Fruit fly (Drosophila melanogaster) whole organism, embryonic: ENCODE results near the gene Ir25a.

Experiments
- Antp ChIP-seq: fragments of 200-800 bp; sonication (Bioruptor generic); optimal IDR thresholded peaks from 3 replicates; lab custom pipeline; 2016; ENCODE audit warnings: missing biosample characterization, missing genetic modification characterization
- CG10959 ChIP-seq: fragments of 200-800 bp; sonication (Bioruptor generic); IDR thresholded peaks from 2 replicates; pipeline ENCODE4 v1.3.6; 2022; ENCODE audit warnings: missing biosample characterization, missing genetic modification characterization
- CG14710 ChIP-seq: fragments of 200-800 bp; sonication (Bioruptor generic); optimal IDR thresholded peaks from 3 replicates; lab custom pipeline; 2019; ENCODE audit warnings: missing biosample characterization, mild to moderate bottlenecking, missing genetic modification characterization, moderate library complexity
- CG1529 ChIP-seq: fragments of 200-800 bp; sonication (Bioruptor generic); optimal IDR thresholded peaks from 3 replicates; lab custom pipeline; 2018; ENCODE audit warnings: missing biosample characterization, missing genetic modification characterization
- CG17361 ChIP-seq: fragments of 200-800 bp; sonication (Bioruptor generic); IDR thresholded peaks from 3 replicates; pipeline ENCODE4 v1.3.6; 2022; ENCODE audit warnings: missing biosample characterization, missing genetic modification characterization
- CG17612 ChIP-seq: fragments of 200-800 bp; sonication (Bioruptor generic); IDR thresholded peaks from 2 replicates; pipeline ENCODE4 v1.3.6; 2022; ENCODE audit warnings: missing biosample characterization, missing genetic modification characterization
- CG18262 ChIP-seq: fragments of 200-800 bp; optimal IDR thresholded peaks from 3 replicates; lab custom pipeline; 2019; ENCODE audit warnings: missing biosample characterization, mild to moderate bottlenecking, missing genetic modification characterization, moderate library complexity
- CG31441 ChIP-seq: fragments of 200-800 bp; sonication (Bioruptor generic); IDR thresholded peaks from 2 replicates; pipeline ENCODE4 v1.3.6; 2022; ENCODE audit warnings: missing biosample characterization, missing genetic modification characterization
- CG32532 ChIP-seq: fragments of 200-800 bp; sonication (Bioruptor generic); IDR thresholded peaks from 2 replicates; pipeline ENCODE4 v1.3.6; 2022; ENCODE audit warnings: missing biosample characterization, missing genetic modification characterization
- CG3281 ChIP-seq: fragments of 200-800 bp; sonication (Bioruptor generic); optimal IDR thresholded peaks from 3 replicates; lab custom pipeline; 2017; ENCODE audit warnings: missing biosample characterization, mild to moderate bottlenecking, missing genetic modification characterization
- CG33213 ChIP-seq: fragments of 200-800 bp; sonication (Bioruptor generic); optimal IDR thresholded peaks from 3 replicates; lab custom pipeline; 2016; ENCODE audit warnings: missing biosample characterization, missing genetic modification characterization
- CG3407 ChIP-seq: fragments of 200-800 bp; sonication (Bioruptor generic); optimal IDR thresholded peaks from 2 replicates; lab custom pipeline; 2018; ENCODE audit warnings: missing biosample characterization, mild to moderate bottlenecking, missing genetic modification characterization
- CG34376 ChIP-seq: fragments of 200-800 bp; sonication (Bioruptor generic); optimal IDR thresholded peaks from 2 replicates; lab custom pipeline; 2018; ENCODE audit warnings: missing biosample characterization, mild to moderate bottlenecking, missing genetic modification characterization
- CG4404 ChIP-seq: fragments of 200-800 bp; sonication (Bioruptor generic); IDR thresholded peaks from 2 replicates; pipeline ENCODE4 v1.3.6; 2022; ENCODE audit warnings: missing biosample characterization, missing genetic modification characterization
- CG4424 ChIP-seq: fragments of 200-800 bp; sonication (Bioruptor generic); optimal IDR thresholded peaks from 3 replicates; lab custom pipeline; 2016; ENCODE audit warnings: missing biosample characterization, missing genetic modification characterization
- CG4707 ChIP-seq: fragments of 200-800 bp; sonication (Bioruptor generic); optimal IDR thresholded peaks from 2 replicates; lab custom pipeline; 2018; ENCODE audit warnings: missing biosample characterization, mild to moderate bottlenecking, missing genetic modification characterization, moderate library complexity
- CG6765 ChIP-seq: fragments of 200-800 bp; sonication (Bioruptor generic); optimal IDR thresholded peaks from 3 replicates; lab custom pipeline; 2017; ENCODE audit warnings: missing biosample characterization, mild to moderate bottlenecking, missing genetic modification characterization
- CG6854 ChIP-seq: fragments of 200-800 bp; sonication (Bioruptor generic); optimal IDR thresholded peaks from 3 replicates; lab custom pipeline; 2017; ENCODE audit warnings: missing biosample characterization, mild to moderate bottlenecking, missing genetic modification characterization
- CG7963 ChIP-seq: fragments of 200-800 bp; sonication (Bioruptor generic); IDR thresholded peaks from 3 replicates; pipeline ENCODE4 v1.3.6; 2022; ENCODE audit warnings: missing biosample characterization, missing genetic modification characterization; ENCODE audit not compliant: partially characterized antibody
- CG8290 ChIP-seq, 3 experiments: fragments of 200-800 bp; sonication (Bioruptor generic); optimal IDR thresholded peaks; 2 replicates each; lab custom pipeline; 2016 to 2019; ENCODE audit warnings: missing biosample characterization in 3 of 3, missing genetic modification characterization in 3 of 3, mild to moderate bottlenecking in 2 of 3, moderate library complexity in 1 of 3
- CG8388 ChIP-seq: fragments of 200-800 bp; sonication (Bioruptor generic); optimal IDR thresholded peaks from 2 replicates; lab custom pipeline; 2019; ENCODE audit warnings: missing biosample characterization, mild to moderate bottlenecking, missing genetic modification characterization, moderate library complexity
- CG8924 ChIP-seq: fragments of 200-800 bp; optimal IDR thresholded peaks from 3 replicates; lab custom pipeline; 2019; ENCODE audit warnings: missing biosample characterization, mild to moderate bottlenecking, missing genetic modification characterization, moderate library complexity
- CG8944 ChIP-seq: fragments of 200-800 bp; sonication (Bioruptor generic); optimal IDR thresholded peaks from 3 replicates; lab custom pipeline; 2016; ENCODE audit warnings: missing biosample characterization, missing genetic modification characterization
- CG9932 ChIP-seq: fragments of 200-800 bp; sonication (Bioruptor generic); IDR thresholded peaks from 2 replicates; pipeline ENCODE4 v1.3.6; 2022; ENCODE audit warnings: missing biosample characterization, missing genetic modification characterization
- Dref ChIP-seq: fragments of 200-800 bp; sonication (Bioruptor generic); IDR thresholded peaks from 2 replicates; pipeline ENCODE4 v1.3.6; 2022; ENCODE audit warnings: missing biosample characterization, missing genetic modification characterization
- Eip74EF ChIP-seq, 2 experiments: fragments of 200-800 bp in 1 of 2; fragments of >200 bp in 1 of 2; sonication (Bioruptor generic) in 1 of 2; optimal IDR thresholded peaks; 2 replicates each; lab custom pipeline; 2017 to 2019; ENCODE audit warnings: missing biosample characterization in 2 of 2, missing genetic modification characterization in 2 of 2, mild to moderate bottlenecking in 1 of 2, moderate library complexity in 1 of 2
- Fer3 ChIP-seq: fragments of 200-800 bp; sonication (Bioruptor generic); optimal IDR thresholded peaks from 2 replicates; lab custom pipeline; 2018; ENCODE audit warnings: missing biosample characterization, mild to moderate bottlenecking, missing genetic modification characterization, moderate library complexity
- Gug ChIP-seq: fragments of 200-800 bp; sonication (Bioruptor generic); IDR thresholded peaks from 4 replicates; pipeline ENCODE4 v1.3.6; 2022; ENCODE audit warnings: missing biosample characterization, missing genetic modification characterization
- Hand ChIP-seq: fragments of 200-800 bp; sonication (Bioruptor generic); optimal IDR thresholded peaks from 2 replicates; lab custom pipeline; 2017; ENCODE audit warnings: mild to moderate bottlenecking, missing biosample characterization, missing genetic modification reagents, missing genetic modification characterization
- Hey ChIP-seq: fragments of 200-800 bp; sonication (Bioruptor generic); optimal IDR thresholded peaks from 3 replicates; lab custom pipeline; 2018; ENCODE audit warnings: missing biosample characterization, mild to moderate bottlenecking, missing genetic modification characterization
- Jarid2 ChIP-seq: fragments of 200-800 bp; sonication (Bioruptor generic); optimal IDR thresholded peaks from 3 replicates; lab custom pipeline; 2017; ENCODE audit warnings: mild to moderate bottlenecking, missing biosample characterization, missing genetic modification reagents, missing genetic modification characterization
- MBD-R2 ChIP-seq: fragments of 200-800 bp; sonication (Bioruptor generic); IDR thresholded peaks from 2 replicates; pipeline ENCODE4 v1.3.6; 2022; ENCODE audit warnings: missing biosample characterization, missing genetic modification characterization
- Mrtf ChIP-seq: fragments of 200-800 bp; sonication (Bioruptor generic); IDR thresholded peaks from 3 replicates; pipeline ENCODE4 v1.3.6; 2022; ENCODE audit warnings: missing biosample characterization, missing genetic modification characterization
- Oli ChIP-seq: fragments of 200-800 bp; sonication (Bioruptor generic); optimal IDR thresholded peaks from 2 replicates; lab custom pipeline; 2018; ENCODE audit warnings: missing biosample characterization, mild to moderate bottlenecking, missing genetic modification characterization, moderate library complexity
- Rx ChIP-seq: fragments of 200-800 bp; sonication (Bioruptor generic); IDR thresholded peaks from 2 replicates; pipeline ENCODE4 v1.3.6; 2022; ENCODE audit warnings: missing biosample characterization, missing genetic modification characterization
- Trl ChIP-seq, 3 experiments: fragments of >200 bp in 2 of 3; fragments of 200-800 bp in 1 of 3; sonication (Bioruptor generic) in 1 of 3; optimal IDR thresholded peaks; 2 replicates in 1 of 3; 3 replicates in 2 of 3; lab custom pipeline; 2016 to 2017; ENCODE audit warnings: missing biosample characterization in 1 of 3, missing genetic modification characterization in 1 of 3
- ab ChIP-seq: fragments of 200-800 bp; sonication (Bioruptor generic); optimal IDR thresholded peaks from 2 replicates; lab custom pipeline; 2016; ENCODE audit warnings: missing biosample characterization, missing genetic modification characterization
- danr ChIP-seq: fragments of 200-800 bp; sonication (Bioruptor generic); IDR thresholded peaks from 2 replicates; pipeline ENCODE4 v1.3.6; 2022; ENCODE audit warnings: missing biosample characterization, missing genetic modification characterization
- ftz-f1 ChIP-seq: fragments of 200-800 bp; sonication (Bioruptor generic); optimal IDR thresholded peaks from 2 replicates; lab custom pipeline; 2016; ENCODE audit warnings: missing biosample characterization, missing genetic modification characterization
- fu2 ChIP-seq: fragments of 200-800 bp; sonication (Bioruptor generic); optimal IDR thresholded peaks from 2 replicates; lab custom pipeline; 2016; ENCODE audit warnings: missing biosample characterization, missing genetic modification characterization
- gro ChIP-seq: fragments of 200-800 bp; sonication (Bioruptor generic); optimal IDR thresholded peaks from 2 replicates; lab custom pipeline; 2016; ENCODE audit warnings: missing biosample characterization, missing genetic modification characterization
- hbn ChIP-seq: fragments of 200-800 bp; sonication (Bioruptor generic); IDR thresholded peaks from 2 replicates; pipeline ENCODE4 v1.3.6; 2022; ENCODE audit warnings: missing biosample characterization, missing genetic modification characterization; ENCODE audit not compliant: partially characterized antibody
- inv ChIP-seq: fragments of 200-800 bp; sonication (Bioruptor generic); IDR thresholded peaks from 2 replicates; pipeline ENCODE4 v1.3.6; 2022; ENCODE audit warnings: missing biosample characterization, missing genetic modification characterization; ENCODE audit not compliant: partially characterized antibody
- kah ChIP-seq: fragments of 200-800 bp; sonication (Bioruptor generic); optimal IDR thresholded peaks from 2 replicates; lab custom pipeline; 2018; ENCODE audit warnings: missing biosample characterization, mild to moderate bottlenecking, missing genetic modification characterization
- sisA ChIP-seq: fragments of 200-800 bp; sonication (Bioruptor generic); IDR thresholded peaks from 2 replicates; pipeline ENCODE4 v1.3.6; 2022; ENCODE audit warnings: missing biosample characterization, missing genetic modification characterization
- stc ChIP-seq: fragments of 200-800 bp; sonication (Bioruptor generic); IDR thresholded peaks from 2 replicates; pipeline ENCODE4 v1.3.6; 2022; ENCODE audit warnings: missing biosample characterization, missing genetic modification characterization
- toy ChIP-seq: fragments of 200-800 bp; sonication (Bioruptor generic); IDR thresholded peaks from 2 replicates; pipeline ENCODE4 v1.3.6; 2022; ENCODE audit warnings: missing biosample characterization, missing genetic modification characterization
- trh ChIP-seq: fragments of 200-800 bp; sonication (Bioruptor generic); optimal IDR thresholded peaks from 2 replicates; lab custom pipeline; 2016; ENCODE audit warnings: missing biosample characterization, missing genetic modification characterization
- wdn ChIP-seq: fragments of 200-800 bp; sonication (Bioruptor generic); IDR thresholded peaks from 2 replicates; pipeline ENCODE4 v1.3.6; 2022; ENCODE audit warnings: missing biosample characterization, missing genetic modification characterization
- wor ChIP-seq: fragments of 200-800 bp; sonication (Bioruptor generic); IDR thresholded peaks from 2 replicates; pipeline ENCODE4 v1.3.6; 2022; ENCODE audit warnings: missing biosample characterization, missing genetic modification characterization

Gene Ir25a

DNA sequence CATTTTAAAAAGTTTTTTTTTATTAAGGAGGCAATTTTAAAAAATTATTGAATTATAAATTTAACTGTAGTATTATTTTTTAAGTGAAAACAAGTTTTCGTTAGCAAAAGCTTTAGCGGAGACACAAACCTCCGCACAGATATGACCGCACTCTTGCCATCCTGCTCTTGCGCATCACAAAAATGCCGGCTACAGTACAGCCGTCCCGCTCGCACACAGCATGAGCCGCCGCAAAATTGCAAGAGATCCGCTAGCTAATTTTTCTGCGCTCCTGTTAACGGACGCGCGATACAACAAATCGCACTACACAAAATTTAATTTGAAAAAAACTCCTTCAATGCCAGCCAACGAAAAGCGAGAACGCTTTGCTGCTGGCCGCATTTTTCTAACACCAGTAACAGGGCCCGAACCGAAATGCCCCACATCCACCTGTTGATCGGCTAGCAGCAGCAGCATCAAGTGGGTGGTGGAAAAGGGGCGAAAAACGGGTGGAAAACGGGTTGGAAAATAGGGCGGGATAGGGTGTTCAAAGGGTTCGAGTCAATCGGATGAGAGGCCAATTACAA, 25.0 kb downstream of the Ir25a start (continued):
- no peak for TF ChIP-seq CG8944
- TF ChIP-seq CG17361 (GFP tag; lab: Robert Waterston, UW): no peak
- 0 out of 2 replicates have a peak, but pooled peaks have one; percentile 31 for TF ChIP-seq hbn
- no peak for TF ChIP-seq fu2
- TF ChIP-seq CG7963 (GFP tag; lab: Robert Waterston, UW): 0 out of 3 replicates have a peak, but pooled peaks have one; percentile 5
- no peak for TF ChIP-seq Trl (optimal IDR thresholded peaks at IDR 0.05; lab: Kevin White, UChicago)
- no peak for TF ChIP-seq Trl (GFP tag; optimal IDR thresholded peaks at IDR 0.05; lab: Kevin White, UChicago)
- TF ChIP-seq CG10959: no peak
- no peak for TF ChIP-seq CG1529 (GFP tag; lab: Kevin White, UChicago)
- peak; percentile 6 for TF ChIP-seq Oli (tag; lab: Kevin White, UChicago)
- no peak for TF ChIP-seq CG4404 (GFP tag; lab: Robert Waterston, UW)
- no peak for TF ChIP-seq toy (GFP tag; lab: Robert Waterston, UW)
- peak; percentile 63 for TF ChIP-seq CG8924
- no peak for TF ChIP-seq Gug (GFP tag; lab: Robert Waterston, UW)
- TF ChIP-seq CG14710 (tag; lab: Kevin White, UChicago): peak; percentile 37
- TF ChIP-seq Hand (GFP tag; lab: Kevin White, UChicago): no peak
- no peak for TF ChIP-seq CG6765
- no peak for TF ChIP-seq Dref (GFP tag; lab: Robert Waterston, UW)
- TF ChIP-seq CG6854 (GFP tag; lab: Kevin White, UChicago): no peak
- peak; percentile 65 for TF ChIP-seq Jarid2 (GFP tag; lab: Kevin White, UChicago)
- peak; percentile 20 for TF ChIP-seq CG4707 (GFP tag; lab: Kevin White, UChicago)
- peak; percentile 35 for TF ChIP-seq Fer3
- no peak for TF ChIP-seq Mrtf (GFP tag; lab: Robert Waterston, UW)
- TF ChIP-seq CG9932 (GFP tag; lab: Robert Waterston, UW): peak; percentile 56; the same call in 1 of the 2 replicates
- peak; percentile 42 for TF ChIP-seq CG4424
- TF ChIP-seq CG31441: peak; percentile 57
- TF ChIP-seq CG8290 (GFP tag; optimal IDR thresholded peaks at IDR 0.05; lab: Kevin White, UChicago): peak; percentile 54
- TF ChIP-seq CG8290 (tag; optimal IDR thresholded peaks at IDR 0.05; lab: Kevin White, UChicago): peak; percentile 14 to 76
- peak; percentile 40 for TF ChIP-seq CG8388
- no peak for TF ChIP-seq danr (GFP tag; lab: Robert Waterston, UW)
- peak; percentile 92 for TF ChIP-seq CG33213 (GFP tag; lab: Kevin White, UChicago)
- peak; percentile 91 for TF ChIP-seq ftz-f1 (GFP tag; lab: Kevin White, UChicago)
- TF ChIP-seq CG17612: no peak
- no peak for TF ChIP-seq Rx (GFP tag; lab: Robert Waterston, UW)
- TF ChIP-seq CG18262: peak; percentile 34
- TF ChIP-seq stc (GFP tag; lab: Robert Waterston, UW): peak; percentile 27; the same call in 1 of the 2 replicates
- TF ChIP-seq CG34376 (GFP tag; lab: Kevin White, UChicago): no peak
- no peak for TF ChIP-seq sisA (GFP tag; lab: Robert Waterston, UW)
- no peak for TF ChIP-seq wdn
- TF ChIP-seq inv (GFP tag; lab: Robert Waterston, UW): no peak
- TF ChIP-seq MBD-R2 (GFP tag; lab: Robert Waterston, UW): peak; percentile 17; the same call in 1 of the 2 replicates
- TF ChIP-seq trh (GFP tag; lab: Kevin White, UChicago): no peak
- no peak for TF ChIP-seq Eip74EF (GFP tag; optimal IDR thresholded peaks at IDR 0.05; lab: Kevin White, UChicago)
- TF ChIP-seq wor (GFP tag; lab: Robert Waterston, UW): no peak
- no peak for TF ChIP-seq Hey (tag; lab: Kevin White, UChicago)
- TF ChIP-seq CG3407: no peak
- no peak for TF ChIP-seq Antp
- no peak for TF ChIP-seq ab (GFP tag; lab: Kevin White, UChicago)
- no peak for TF ChIP-seq CG3281 (GFP tag; lab: Kevin White, UChicago)
- peak; percentile 99 for TF ChIP-seq kah (GFP tag; lab: Kevin White, UChicago)
- peak; percentile 41; the same call in 1 of the 2 replicates for TF ChIP-seq CG32532 (GFP tag; lab: Robert Waterston, UW)
- TF ChIP-seq gro (GFP tag; lab: Kevin White, UChicago): peak; percentile 70
